Fruit fly (Drosophila melanogaster): Measurements from ENCODE around the gene CG5114.

- TF ChIP-seq Dll (optimal IDR thresholded peaks at IDR 0.05) (no peak), psq (optimal IDR thresholded peaks at IDR 0.05) (no peak), usp (GFP tag; optimal IDR thresholded peaks at IDR 0.05) (no peak)
Observed at dm6 chr3L:14966199-14966858, 16.3 kb upstream of the CG5114 start.
